Worm (Caenorhabditis elegans) whole organism, mixed stage, embryonic: ENCODE results near the gene T04A6.3.

ENCODE experiments used
- blmp-1 ChIP-seq: fragments of 150-350 bp; optimal IDR thresholded peaks from 2 replicates; lab custom pipeline; 2014; ENCODE audit warnings: missing biosample characterization, missing genetic modification characterization
- ces-1 ChIP-seq: fragments of 150-350 bp; optimal IDR thresholded peaks from 2 replicates; lab custom pipeline; 2014; ENCODE audit warnings: missing biosample characterization, missing genetic modification reagents, missing genetic modification characterization
- elt-3 ChIP-seq: fragments of 150-350 bp; optimal IDR thresholded peaks from 2 replicates; lab custom pipeline; 2014; ENCODE audit warnings: missing biosample characterization, missing genetic modification characterization
- ham-2 ChIP-seq: fragments of 200-800 bp; sonication (Bioruptor generic); optimal IDR thresholded peaks from 2 replicates; lab custom pipeline; 2018; ENCODE audit warnings: mild to moderate bottlenecking, missing genetic modification characterization, missing compliant biosample characterization
- lin-32 ChIP-seq: fragments of 200-800 bp; sonication (Bioruptor generic); optimal IDR thresholded peaks from 2 replicates; lab custom pipeline; 2018; ENCODE audit warnings: mild to moderate bottlenecking, missing genetic modification characterization, missing compliant biosample characterization
- lsy-2 ChIP-seq: fragments of 150-350 bp; optimal IDR thresholded peaks from 2 replicates; lab custom pipeline; 2014; ENCODE audit warnings: missing biosample characterization, missing genetic modification characterization
- mep-1 ChIP-seq: fragments of 150-350 bp; optimal IDR thresholded peaks from 2 replicates; lab custom pipeline; 2017; ENCODE audit warnings: missing biosample characterization, missing genetic modification reagents, missing genetic modification characterization, inconsistent platforms
- mls-2 ChIP-seq: sonication (generic microtip); optimal IDR thresholded peaks from 2 replicates; lab custom pipeline; 2016; ENCODE audit warnings: mild to moderate bottlenecking, missing genetic modification characterization, moderate library complexity, missing compliant biosample characterization
- nhr-76 ChIP-seq: sonication (generic microtip); optimal IDR thresholded peaks from 2 replicates; lab custom pipeline; 2017; ENCODE audit warnings: missing biosample characterization, missing genetic modification characterization
- snpc-4 ChIP-seq: fragments of 150-350 bp; optimal IDR thresholded peaks from 2 replicates; lab custom pipeline; 2014; ENCODE audit warnings: missing biosample characterization, missing genetic modification characterization
- sptf-1 ChIP-seq: sonication (generic microtip); optimal IDR thresholded peaks from 2 replicates; lab custom pipeline; 2017; ENCODE audit warnings: mild to moderate bottlenecking, missing genetic modification characterization, moderate library complexity, missing compliant biosample characterization
- unc-39 ChIP-seq: fragments of 150-350 bp; optimal IDR thresholded peaks from 2 replicates; lab custom pipeline; 2014; ENCODE audit warnings: missing biosample characterization, missing genetic modification characterization
- unc-62 ChIP-seq: fragments of 150-350 bp; optimal IDR thresholded peaks from 2 replicates; lab custom pipeline; 2014; ENCODE audit warnings: missing biosample characterization, missing genetic modification reagents, missing genetic modification characterization

- no peak for TF ChIP-seq lsy-2 (tag; lab: Kevin White, UChicago)
- no peak for TF ChIP-seq elt-3 (tag; lab: Kevin White, UChicago)
- TF ChIP-seq mep-1 = no peak
- no peak for TF ChIP-seq snpc-4 (tag; lab: Kevin White, UChicago)
- TF ChIP-seq lin-32 (GFP tag; lab: Kevin White, UChicago) = no peak
- TF ChIP-seq blmp-1 = no peak
- no peak for TF ChIP-seq nhr-76 (tag; lab: Kevin White, UChicago)
- TF ChIP-seq unc-39 (tag; lab: Kevin White, UChicago) = no peak
- no peak for TF ChIP-seq sptf-1 (tag; lab: Kevin White, UChicago)
- no peak for TF ChIP-seq ham-2 (GFP tag; lab: Kevin White, UChicago)
- TF ChIP-seq unc-62 = no peak
- no peak for TF ChIP-seq ces-1 (GFP tag; lab: Kevin White, UChicago)
- TF ChIP-seq mls-2 (tag; lab: Kevin White, UChicago) = no peak
Measured at ce11 chrIII:7565247-7565646, 42.9 kb downstream of the T04A6.3 start, which contains the start of gene ttr-8.
